Worm (Caenorhabditis elegans) whole organism, early embryonic: ENCODE results near the gene nep-1.

Source experiments
- B0310.2 ChIP-seq: sonication (generic microtip); optimal IDR thresholded peaks from 2 replicates; lab custom pipeline; 2016; ENCODE audit warnings: mild to moderate bottlenecking, missing genetic modification characterization, missing compliant biosample characterization
- F13C5.2 ChIP-seq: sonication (generic microtip); optimal IDR thresholded peaks from 2 replicates; lab custom pipeline; 2017; ENCODE audit warnings: mild to moderate bottlenecking, missing genetic modification characterization, inconsistent platforms, missing compliant biosample characterization
- aly-1 ChIP-seq: sonication (generic microtip); optimal IDR thresholded peaks from 2 replicates; lab custom pipeline; 2016; ENCODE audit warnings: missing genetic modification characterization, missing compliant biosample characterization
- ama-1 ChIP-seq: fragments of 150-350 bp; optimal IDR thresholded peaks from 2 replicates; lab custom pipeline; 2014
- ceh-13 ChIP-seq: fragments of 200-800 bp; sonication (Bioruptor generic); optimal IDR thresholded peaks from 2 replicates; lab custom pipeline; 2018; ENCODE audit warnings: mild to moderate bottlenecking, missing genetic modification characterization, missing compliant biosample characterization
- ceh-36 ChIP-seq: sonication (generic microtip); optimal IDR thresholded peaks from 2 replicates; lab custom pipeline; 2016; ENCODE audit warnings: missing genetic modification characterization, inconsistent platforms, missing compliant biosample characterization
- ets-7 ChIP-seq: sonication (generic microtip); optimal IDR thresholded peaks from 2 replicates; lab custom pipeline; 2016; ENCODE audit warnings: missing genotype, missing genetic modification characterization, missing compliant biosample characterization
- flt-1 ChIP-seq: fragments of 200-800 bp; sonication (Bioruptor generic); IDR thresholded peaks from 2 replicates; pipeline ENCODE4 v1.3.6; 2022; ENCODE audit warnings: missing genetic modification characterization, missing compliant biosample characterization
- hmbx-1 ChIP-seq: sonication (generic microtip); optimal IDR thresholded peaks from 2 replicates; lab custom pipeline; 2016; ENCODE audit warnings: mild to moderate bottlenecking, missing genetic modification characterization, missing compliant biosample characterization
- hmg-4 ChIP-seq: fragments of 200-800 bp; sonication (Bioruptor generic); optimal IDR thresholded peaks from 2 replicates; lab custom pipeline; 2018; ENCODE audit warnings: mild to moderate bottlenecking, missing genetic modification characterization, missing compliant biosample characterization
- hnd-1 ChIP-seq: sonication (generic microtip); optimal IDR thresholded peaks from 2 replicates; lab custom pipeline; 2016; ENCODE audit warnings: missing genetic modification characterization, missing compliant biosample characterization
- pes-1 ChIP-seq: fragments of 200-800 bp; sonication (Bioruptor generic); IDR thresholded peaks from 2 replicates; pipeline ENCODE4 v1.3.6; 2022; ENCODE audit warnings: missing genetic modification reagents, missing genetic modification characterization, missing compliant biosample characterization
- scrt-1 ChIP-seq: fragments of 200-800 bp; sonication (Bioruptor generic); IDR thresholded peaks from 2 replicates; pipeline ENCODE4 v1.3.6; 2022; ENCODE audit warnings: missing genetic modification characterization, missing compliant biosample characterization
- sea-1 ChIP-seq: fragments of 200-800 bp; sonication (Bioruptor generic); conservative IDR thresholded peaks from 2 replicates; pipeline ENCODE4 v1.3.6; 2022; ENCODE audit warnings: missing genetic modification characterization, missing compliant biosample characterization
- tbx-11 ChIP-seq: fragments of 200-800 bp; sonication (Bioruptor generic); IDR thresholded peaks from 2 replicates; pipeline ENCODE4 v1.3.6; 2022; ENCODE audit warnings: missing genetic modification characterization, missing compliant biosample characterization
- tbx-37 ChIP-seq: fragments of 200-800 bp; sonication (Bioruptor generic); conservative IDR thresholded peaks from 2 replicates; pipeline ENCODE4 v1.3.6; 2022; ENCODE audit warnings: missing genetic modification reagents, missing genetic modification characterization, missing compliant biosample characterization
- tra-4 ChIP-seq: sonication (generic microtip); optimal IDR thresholded peaks from 2 replicates; lab custom pipeline; 2017; ENCODE audit warnings: missing genetic modification characterization, missing compliant biosample characterization

nep-1 gene

ce11 chrII:11689941-11690340 is 33.0 kb upstream of the nep-1 start:
- no peak for TF ChIP-seq F13C5.2
- TF ChIP-seq ama-1 (lab: Kevin White, UChicago), result no peak
- no peak for TF ChIP-seq tbx-37
- TF ChIP-seq sea-1, result no peak
- TF ChIP-seq tbx-11 (GFP tag; lab: Robert Waterston, UW), result no peak
- no peak for TF ChIP-seq hmg-4
- no peak for TF ChIP-seq ceh-36
- no peak for TF ChIP-seq B0310.2 (tag; lab: Kevin White, UChicago)
- no peak for TF ChIP-seq hmbx-1
- no peak for TF ChIP-seq pes-1
- TF ChIP-seq ceh-13 (GFP tag; lab: Kevin White, UChicago), result no peak
- no peak for TF ChIP-seq flt-1 (GFP tag; lab: Robert Waterston, UW)
- TF ChIP-seq ets-7, result no peak
- no peak for TF ChIP-seq aly-1
- no peak for TF ChIP-seq hnd-1 (tag; lab: Kevin White, UChicago)
- TF ChIP-seq scrt-1 (GFP tag; lab: Robert Waterston, UW), result no peak
- TF ChIP-seq tra-4 (tag; lab: Kevin White, UChicago), result no peak

DNA sequence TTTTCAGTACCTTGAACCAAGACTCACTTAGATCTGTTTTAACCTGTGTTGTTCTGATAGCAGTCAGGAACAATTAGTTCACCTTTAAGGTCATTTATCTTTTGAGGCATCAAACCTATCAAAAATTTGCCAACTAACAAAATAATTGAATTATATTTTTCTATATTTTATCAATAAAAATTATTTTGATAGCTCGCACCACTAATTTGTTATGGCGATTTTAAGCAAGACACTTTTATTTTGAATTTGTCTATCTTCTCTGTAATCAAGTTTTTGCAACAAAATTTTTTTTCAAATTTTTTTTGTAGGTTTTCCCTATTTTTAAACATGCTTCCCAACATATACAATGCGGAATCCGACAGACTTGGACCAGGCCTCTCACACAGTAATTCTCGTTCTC is 31.7 kb upstream of the nep-1 start, which contains the start of gene kel-1:
Gene kel-1, plus strand, starts transcription at position 301 of the 400 bp plus-strand sequence.
- no peak for TF ChIP-seq ets-7

DNA sequence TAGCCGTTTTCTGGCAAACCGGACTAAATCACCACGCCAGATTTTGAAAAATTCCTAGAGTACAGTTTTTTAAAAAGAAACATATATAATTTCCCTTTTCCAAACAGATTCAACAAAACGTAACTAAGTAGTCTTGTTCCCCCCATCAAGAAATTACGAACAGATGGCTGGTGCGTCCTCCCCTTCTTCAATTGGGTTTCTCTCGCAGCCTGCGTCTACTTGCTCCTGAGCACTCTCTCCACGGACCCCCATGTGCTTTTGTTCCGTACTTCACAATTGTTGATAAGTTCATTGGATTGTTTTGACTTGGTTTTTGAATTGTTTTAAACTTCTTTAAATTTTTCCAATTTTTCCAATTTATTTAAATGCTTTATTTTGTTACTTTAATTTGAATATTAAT is 31.0 kb upstream of the nep-1 start:
- TF ChIP-seq tbx-11 (GFP tag; lab: Robert Waterston, UW) (no peak), ceh-36 (no peak), sea-1 (no peak), tra-4 (tag; lab: Kevin White, UChicago) (no peak)

ce11 chrII:11685177-11685576 is 28.2 kb upstream of the nep-1 start, which contains the start of gene C47D12.5:
Gene C47D12.5 (minus strand): TSS chrII:11685277.
- TF ChIP-seq ceh-13 (GFP tag; lab: Kevin White, UChicago) (no peak), tbx-11 (GFP tag; lab: Robert Waterston, UW) (no peak), ceh-36 (no peak), sea-1 (no peak), hnd-1 (tag; lab: Kevin White, UChicago) (no peak), aly-1 (no peak), ama-1 (lab: Kevin White, UChicago) (no peak), ets-7 (no peak), F13C5.2 (no peak), pes-1 (no peak), hmbx-1 (no peak)

- TF ChIP-seq tbx-37, result no peak
- no peak for TF ChIP-seq scrt-1 (GFP tag; lab: Robert Waterston, UW)
- TF ChIP-seq sea-1, result no peak
- no peak for TF ChIP-seq flt-1 (GFP tag; lab: Robert Waterston, UW)
- TF ChIP-seq ceh-13 (GFP tag; lab: Kevin White, UChicago), result no peak
- TF ChIP-seq ama-1 (lab: Kevin White, UChicago), result no peak
- no peak for TF ChIP-seq F13C5.2
- TF ChIP-seq tra-4 (tag; lab: Kevin White, UChicago), result no peak
- TF ChIP-seq tbx-11 (GFP tag; lab: Robert Waterston, UW), result no peak
Measured at ce11 chrII:11681136-11681824, 24.3 kb upstream of the nep-1 start, which contains the start of the genes sfxn-1.4 and C47D12.4. Gene sfxn-1.4 (minus strand): TSS chrII:11681236. Gene C47D12.4 (plus strand): TSS chrII:11681774.

- no peak for TF ChIP-seq flt-1 (GFP tag; lab: Robert Waterston, UW)
- TF ChIP-seq tbx-11 (GFP tag; lab: Robert Waterston, UW), result no peak
- TF ChIP-seq scrt-1 (GFP tag; lab: Robert Waterston, UW), result no peak
- no peak for TF ChIP-seq ets-7
Measured at ce11 chrII:11680220-11680619, 23.2 kb upstream of the nep-1 start.

DNA sequence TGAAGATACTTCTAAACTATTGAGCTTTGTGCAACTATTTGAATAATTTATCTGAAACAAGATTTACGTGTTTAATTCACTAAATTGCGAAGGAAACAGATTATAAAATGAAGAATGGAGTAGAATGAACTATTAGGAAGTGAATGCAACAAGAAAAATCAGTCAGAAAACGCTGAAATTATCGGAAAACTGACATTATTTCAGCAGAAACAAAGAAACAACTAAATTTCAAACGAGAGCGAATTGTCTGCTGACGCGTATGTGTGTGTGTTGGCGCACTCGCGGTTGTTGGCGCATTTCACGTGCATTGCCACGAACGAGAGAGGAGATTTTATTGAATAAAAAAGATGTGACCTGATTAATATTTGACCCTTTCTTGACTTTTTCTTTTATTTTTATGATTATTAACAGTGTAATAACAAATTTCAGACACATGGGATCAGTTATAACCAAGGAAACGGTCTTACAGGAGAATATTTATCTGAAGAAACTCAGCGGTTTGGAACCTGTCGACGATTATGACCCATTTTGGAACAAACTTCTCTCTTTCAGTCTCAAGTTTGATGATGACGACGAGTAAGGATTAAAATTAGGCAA is 19.0 kb upstream of the nep-1 start, which contains the start of the genes trr-1 and C47D12.2:
Gene trr-1, minus strand, starts transcription at position 51 of the 597 bp plus-strand sequence.
Gene C47D12.2, plus strand, starts transcription at position 430 of the 597 bp plus-strand sequence.
- TF ChIP-seq sea-1 (no peak), F13C5.2 (peak; percentile 39), flt-1 (GFP tag; lab: Robert Waterston, UW) (0 out of 2 replicates have a peak, but pooled peaks have one; percentile 48)

DNA sequence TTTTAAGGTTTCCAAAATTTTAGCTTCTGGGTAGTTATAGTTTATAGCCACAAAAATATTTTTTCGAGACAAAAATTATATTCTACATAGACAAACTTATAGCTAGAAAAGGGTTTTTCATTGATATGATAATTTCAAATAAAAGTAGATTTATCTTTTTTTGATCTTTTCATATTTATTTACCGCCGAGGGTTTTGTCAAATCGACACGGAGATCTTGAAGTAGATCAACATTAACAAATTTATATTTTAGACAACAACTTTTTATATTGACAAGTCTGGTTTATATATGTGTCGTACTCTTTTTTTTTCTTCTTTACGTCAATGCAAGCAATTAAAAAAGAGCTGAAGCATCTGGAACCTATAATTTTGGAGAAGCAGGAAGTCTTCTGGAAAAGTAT is 1.9 kb upstream of the nep-1 start:
- TF ChIP-seq hmbx-1, result no peak
- no peak for TF ChIP-seq flt-1 (GFP tag; lab: Robert Waterston, UW)
- no peak for TF ChIP-seq tbx-37
- no peak for TF ChIP-seq tra-4 (tag; lab: Kevin White, UChicago)
- no peak for TF ChIP-seq sea-1
- no peak for TF ChIP-seq ets-7
- no peak for TF ChIP-seq hmg-4
- no peak for TF ChIP-seq aly-1
- TF ChIP-seq hnd-1 (tag; lab: Kevin White, UChicago), result no peak
- TF ChIP-seq ceh-36, result no peak
- no peak for TF ChIP-seq ceh-13 (GFP tag; lab: Kevin White, UChicago)
- TF ChIP-seq scrt-1 (GFP tag; lab: Robert Waterston, UW), result no peak
- TF ChIP-seq pes-1, result no peak

ce11 chrII:11652679-11653174 is 4.3 kb downstream of the nep-1 start, which contains the start of the genes rad-23 and rpn-12:
Gene rad-23 (minus strand): TSS chrII:11652729.
Gene rpn-12 (plus strand): TSS chrII:11653124.
- TF ChIP-seq ceh-13 (GFP tag; lab: Kevin White, UChicago) (no peak), hnd-1 (tag; lab: Kevin White, UChicago) (no peak), ama-1 (lab: Kevin White, UChicago) (no peak), tra-4 (tag; lab: Kevin White, UChicago) (no peak), B0310.2 (tag; lab: Kevin White, UChicago) (no peak), flt-1 (GFP tag; lab: Robert Waterston, UW) (no peak), scrt-1 (GFP tag; lab: Robert Waterston, UW) (no peak), ets-7 (no peak), sea-1 (no peak), hmg-4 (no peak), tbx-11 (GFP tag; lab: Robert Waterston, UW) (no peak), pes-1 (no peak), tbx-37 (no peak), F13C5.2 (no peak)
